Fruit fly (Drosophila melanogaster): ENCODE measurements around the gene TTLL1A.
A peak's percentile ranks its signal among the peaks of the same experiment; 100 is the strongest.

- TF ChIP-seq EcR (GFP tag; optimal IDR thresholded peaks at IDR 0.05): no peak
- no peak for TF ChIP-seq CG14655 (GFP tag; optimal IDR thresholded peaks at IDR 0.05)
- TF ChIP-seq CG12605 (GFP tag; IDR thresholded peaks at IDR 0.05): no peak
- TF ChIP-seq CG4496 (GFP tag; IDR thresholded peaks at IDR 0.05): no peak
- 0 out of 2 replicates have a peak, but pooled peaks have one; percentile 10 for TF ChIP-seq CG32121 (GFP tag; IDR thresholded peaks at IDR 0.05)
- no peak for TF ChIP-seq CG8301 (tag; optimal IDR thresholded peaks at IDR 0.05)
- no peak for TF ChIP-seq CG15710 (tag; optimal IDR thresholded peaks at IDR 0.05)
Observed at dm6 chrX:17232642-17233041, 30.2 kb upstream of the TTLL1A start, which contains the start of gene f.
